Worm (Caenorhabditis elegans): ENCODE data around the gene lys-3.

lys-3 gene

ce11 chrV:10287260-10287659 is 3.9 kb upstream of the lys-3 start, which contains the start of gene B0024.3:
Gene B0024.3 (plus strand): TSS chrV:10287560.
- TF ChIP-seq lsy-2 (tag; optimal IDR thresholded peaks at IDR 0.05) = no peak
- no peak for TF ChIP-seq sptf-1 (tag; optimal IDR thresholded peaks at IDR 0.05)
- TF ChIP-seq ham-2 (GFP tag; optimal IDR thresholded peaks at IDR 0.05) = no peak
- TF ChIP-seq mls-2 (tag; optimal IDR thresholded peaks at IDR 0.05) = no peak
- TF ChIP-seq mab-5 (tag; optimal IDR thresholded peaks at IDR 0.05) = no peak
- TF ChIP-seq bed-3 (GFP tag; optimal IDR thresholded peaks at IDR 0.05) = no peak
- TF ChIP-seq ceh-43 (GFP tag; optimal IDR thresholded peaks at IDR 0.05) = no peak
- TF ChIP-seq nhr-28 (tag; optimal IDR thresholded peaks at IDR 0.05) = no peak
- TF ChIP-seq ces-1 (GFP tag; optimal IDR thresholded peaks at IDR 0.05) = no peak
- TF ChIP-seq ceh-83 (GFP tag; optimal IDR thresholded peaks at IDR 0.05) = no peak
- no peak for TF ChIP-seq pha-4 (tag; optimal IDR thresholded peaks at IDR 0.05)
- no peak for TF ChIP-seq ceh-39 (tag; optimal IDR thresholded peaks at IDR 0.05)
- no peak for TF ChIP-seq unc-120 (tag; optimal IDR thresholded peaks at IDR 0.05; ENCODE audit: poor library complexity, severe bottlenecking)
- no peak for TF ChIP-seq nhr-237 (tag; optimal IDR thresholded peaks at IDR 0.05)
- no peak for TF ChIP-seq hlh-1 (tag; optimal IDR thresholded peaks at IDR 0.05)
- TF ChIP-seq unc-39 (tag; optimal IDR thresholded peaks at IDR 0.05) = no peak

- TF ChIP-seq M03D4.4 (tag; optimal IDR thresholded peaks at IDR 0.05) = no peak
- TF ChIP-seq sem-2 (GFP tag; optimal IDR thresholded peaks at IDR 0.05) = no peak
- TF ChIP-seq mab-5 (tag; optimal IDR thresholded peaks at IDR 0.05) = no peak
- TF ChIP-seq mls-2 (tag; optimal IDR thresholded peaks at IDR 0.05) = no peak
- no peak for TF ChIP-seq cnd-1 (tag; optimal IDR thresholded peaks at IDR 0.05)
Measured at ce11 chrV:10285853-10286252, 2.5 kb upstream of the lys-3 start.

ce11 chrV:10281374-10281773 is 2.0 kb downstream of the lys-3 start, which contains the start of gene lys-2:
Gene lys-2 (minus strand): TSS chrV:10281474.
- TF ChIP-seq lin-32 (GFP tag; optimal IDR thresholded peaks at IDR 0.05) (no peak), tbx-8 (GFP tag; optimal IDR thresholded peaks at IDR 0.05) (no peak), blmp-1 (tag; optimal IDR thresholded peaks at IDR 0.05) (no peak), lin-13 (tag; optimal IDR thresholded peaks at IDR 0.05) (no peak), elt-3 (tag; optimal IDR thresholded peaks at IDR 0.05) (no peak), nhr-237 (tag; optimal IDR thresholded peaks at IDR 0.05) (no peak), mep-1 (tag; optimal IDR thresholded peaks at IDR 0.05) (no peak), lsy-2 (tag; optimal IDR thresholded peaks at IDR 0.05) (no peak), zip-8 (tag; optimal IDR thresholded peaks at IDR 0.05) (no peak), mab-5 (tag; optimal IDR thresholded peaks at IDR 0.05) (no peak), ztf-11 (tag; optimal IDR thresholded peaks at IDR 0.05) (no peak), bed-3 (GFP tag; optimal IDR thresholded peaks at IDR 0.05) (no peak), elt-1 (tag; optimal IDR thresholded peaks at IDR 0.05; ENCODE audit: borderline replicate concordance, insufficient read depth) (no peak), nhr-2 (tag; optimal IDR thresholded peaks at IDR 0.05) (no peak), nhr-12 (tag; optimal IDR thresholded peaks at IDR 0.05) (no peak)

DNA sequence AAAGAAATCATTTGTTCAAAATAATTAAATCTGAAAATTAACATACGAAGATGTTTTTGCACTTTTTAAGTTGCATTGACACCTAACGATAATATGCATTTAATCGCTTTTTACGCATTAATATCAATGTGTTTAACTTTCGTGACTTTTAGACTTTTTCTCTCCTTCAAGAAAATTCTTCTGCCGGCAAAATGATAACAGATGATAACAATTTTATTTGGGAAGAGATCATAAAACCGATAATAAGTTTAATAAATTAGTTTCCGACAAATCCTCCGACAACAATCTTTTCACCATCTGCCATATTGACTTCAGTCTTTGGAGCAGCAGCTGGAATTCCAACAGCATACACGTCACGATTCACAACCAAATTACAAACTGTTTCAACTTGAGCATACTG is 3.2 kb downstream of the lys-3 start:
- TF ChIP-seq nhr-2 (tag; optimal IDR thresholded peaks at IDR 0.05) (no peak), flh-1 (GFP tag; optimal IDR thresholded peaks at IDR 0.05) (no peak), drap-1 (GFP tag; optimal IDR thresholded peaks at IDR 0.05) (no peak), mls-2 (tag; optimal IDR thresholded peaks at IDR 0.05) (no peak), cnd-1 (tag; optimal IDR thresholded peaks at IDR 0.05) (no peak), M03D4.4 (tag; optimal IDR thresholded peaks at IDR 0.05) (no peak), elt-3 (tag; optimal IDR thresholded peaks at IDR 0.05) (no peak), ztf-11 (tag; optimal IDR thresholded peaks at IDR 0.05) (no peak), hlh-1 (tag; optimal IDR thresholded peaks at IDR 0.05) (no peak), ceh-39 (tag; optimal IDR thresholded peaks at IDR 0.05) (no peak), snpc-4 (tag; optimal IDR thresholded peaks at IDR 0.05) (no peak), zip-8 (tag; optimal IDR thresholded peaks at IDR 0.05) (no peak), nhr-28 (tag; optimal IDR thresholded peaks at IDR 0.05) (no peak), lsy-2 (tag; optimal IDR thresholded peaks at IDR 0.05) (no peak), lin-32 (GFP tag; optimal IDR thresholded peaks at IDR 0.05) (no peak), unc-62 (GFP tag; optimal IDR thresholded peaks at IDR 0.05) (no peak)
